Worm (Caenorhabditis elegans) whole organism, late embryonic: ENCODE data around the gene nhr-211.
A peak's percentile ranks its signal among the peaks of the same experiment; 100 is the strongest.

Experiments used
- C08G9.2 ChIP-seq: sonication (generic microtip); optimal IDR thresholded peaks from 2 replicates; lab custom pipeline; 2016; ENCODE audit warnings: mild to moderate bottlenecking, missing genetic modification characterization, moderate library complexity, missing compliant biosample characterization
- F13H6.1 ChIP-seq: sonication (generic microtip); optimal IDR thresholded peaks from 2 replicates; lab custom pipeline; 2016; ENCODE audit warnings: missing genetic modification characterization, missing compliant biosample characterization
- Y22D7AL.16 ChIP-seq: sonication (generic microtip); optimal IDR thresholded peaks from 2 replicates; lab custom pipeline; 2016; ENCODE audit warnings: missing genetic modification characterization, missing compliant biosample characterization
- ceh-14 ChIP-seq: sonication (generic microtip); optimal IDR thresholded peaks from 2 replicates; lab custom pipeline; 2016; ENCODE audit warnings: missing genotype, missing genetic modification characterization, missing compliant biosample characterization
- ceh-2 ChIP-seq: sonication (generic microtip); optimal IDR thresholded peaks from 2 replicates; lab custom pipeline; 2016; ENCODE audit warnings: missing genotype, missing genetic modification characterization, missing compliant biosample characterization
- ceh-31 ChIP-seq: sonication (generic microtip); optimal IDR thresholded peaks from 2 replicates; lab custom pipeline; 2016; ENCODE audit warnings: missing genetic modification characterization, missing compliant biosample characterization
- ceh-45 ChIP-seq: fragments of 200-800 bp; sonication (Bioruptor generic); IDR thresholded peaks from 2 replicates; pipeline ENCODE4 v1.3.6; 2022; ENCODE audit warnings: missing genetic modification reagents, missing genetic modification characterization, missing compliant biosample characterization
- ceh-48 ChIP-seq: sonication (generic microtip); optimal IDR thresholded peaks from 2 replicates; lab custom pipeline; 2016; ENCODE audit warnings: missing genetic modification characterization, inconsistent platforms, missing compliant biosample characterization
- che-1 ChIP-seq: sonication (generic microtip); optimal IDR thresholded peaks from 2 replicates; lab custom pipeline; 2016; ENCODE audit warnings: mild to moderate bottlenecking, missing genetic modification characterization, missing compliant biosample characterization
- dmd-4 ChIP-seq: sonication (generic microtip); optimal IDR thresholded peaks from 2 replicates; lab custom pipeline; 2016; ENCODE audit warnings: borderline replicate concordance, missing genetic modification characterization, missing compliant biosample characterization
- elt-2 ChIP-seq: sonication (generic microtip); optimal IDR thresholded peaks from 2 replicates; lab custom pipeline; 2016; ENCODE audit warnings: missing genetic modification reagents, missing genetic modification characterization, missing compliant biosample characterization
- eyg-1 ChIP-seq: sonication (generic microtip); optimal IDR thresholded peaks from 2 replicates; lab custom pipeline; 2016; ENCODE audit warnings: missing genotype, missing genetic modification characterization, missing compliant biosample characterization
- fax-1 ChIP-seq: sonication (generic microtip); optimal IDR thresholded peaks from 2 replicates; lab custom pipeline; 2016; ENCODE audit warnings: missing genotype, missing genetic modification characterization, missing compliant biosample characterization
- fkh-10 ChIP-seq: fragments of 150-350 bp; optimal IDR thresholded peaks from 2 replicates; lab custom pipeline; 2014; ENCODE audit warnings: missing biosample characterization, missing genetic modification reagents, missing genetic modification characterization
- fkh-6 ChIP-seq: sonication (generic microtip); optimal IDR thresholded peaks from 2 replicates; lab custom pipeline; 2016; ENCODE audit warnings: missing genetic modification characterization, missing compliant biosample characterization
- gmeb-2 ChIP-seq: sonication (generic microtip); optimal IDR thresholded peaks from 2 replicates; lab custom pipeline; 2016; ENCODE audit warnings: missing genetic modification characterization, inconsistent platforms, missing compliant biosample characterization
- hlh-13 ChIP-seq: fragments of 200-800 bp; sonication (Bioruptor generic); optimal IDR thresholded peaks from 2 replicates; lab custom pipeline; 2018; ENCODE audit warnings: mild to moderate bottlenecking, missing genetic modification characterization, missing compliant biosample characterization
- hlh-30 ChIP-seq: sonication (generic microtip); optimal IDR thresholded peaks from 2 replicates; lab custom pipeline; 2017; ENCODE audit warnings: antibody characterized with exemption, missing genetic modification characterization, missing compliant biosample characterization; ENCODE audit not compliant: insufficient read depth
- hlh-6 ChIP-seq: sonication (generic microtip); optimal IDR thresholded peaks from 2 replicates; lab custom pipeline; 2016; ENCODE audit warnings: missing genotype, missing genetic modification characterization, missing compliant biosample characterization
- lim-6 ChIP-seq: sonication (generic microtip); optimal IDR thresholded peaks from 2 replicates; lab custom pipeline; 2016; ENCODE audit warnings: missing genetic modification characterization, missing compliant biosample characterization
- mec-3 ChIP-seq: sonication (generic microtip); optimal IDR thresholded peaks from 2 replicates; lab custom pipeline; 2016; ENCODE audit warnings: borderline replicate concordance, missing genetic modification characterization, missing compliant biosample characterization
- nhr-232 ChIP-seq: sonication (generic microtip); optimal IDR thresholded peaks from 2 replicates; lab custom pipeline; 2016; ENCODE audit warnings: missing genetic modification characterization, missing compliant biosample characterization
- odd-2 ChIP-seq: sonication (generic microtip); optimal IDR thresholded peaks from 2 replicates; lab custom pipeline; 2017; ENCODE audit warnings: antibody characterized with exemption, mild to moderate bottlenecking, missing genetic modification characterization, missing compliant biosample characterization
- pat-9 ChIP-seq: fragments of 200-800 bp; sonication (Bioruptor generic); optimal IDR thresholded peaks from 2 replicates; lab custom pipeline; 2018; ENCODE audit warnings: mild to moderate bottlenecking, missing genetic modification characterization, moderate library complexity, missing compliant biosample characterization
- pha-2 ChIP-seq: sonication (generic microtip); optimal IDR thresholded peaks from 2 replicates; lab custom pipeline; 2017; ENCODE audit warnings: mild to moderate bottlenecking, missing genetic modification characterization, missing compliant biosample characterization
- pha-4 ChIP-seq: fragments of 150-350 bp; optimal IDR thresholded peaks from 2 replicates; lab custom pipeline; 2018; ENCODE audit warnings: missing biosample characterization, missing genetic modification reagents, missing genetic modification characterization
- pqm-1 ChIP-seq: sonication (generic microtip); optimal IDR thresholded peaks from 2 replicates; lab custom pipeline; 2016; ENCODE audit warnings: missing genetic modification characterization, missing compliant biosample characterization
- sdc-2 ChIP-seq: sonication (generic microtip); optimal IDR thresholded peaks from 2 replicates; lab custom pipeline; 2016; ENCODE audit warnings: missing genotype, missing genetic modification characterization, missing compliant biosample characterization
- sox-4 ChIP-seq: sonication (generic microtip); optimal IDR thresholded peaks from 2 replicates; lab custom pipeline; 2017; ENCODE audit warnings: mild to moderate bottlenecking, missing genetic modification characterization, inconsistent platforms, missing compliant biosample characterization
- syd-9 ChIP-seq: sonication (generic microtip); optimal IDR thresholded peaks from 2 replicates; lab custom pipeline; 2016; ENCODE audit warnings: mild to moderate bottlenecking, missing genetic modification characterization, moderate library complexity, missing compliant biosample characterization
- unc-42 ChIP-seq: sonication (generic microtip); optimal IDR thresholded peaks from 2 replicates; lab custom pipeline; 2016; ENCODE audit warnings: missing genotype, missing genetic modification characterization, missing compliant biosample characterization
- unc-86 ChIP-seq: sonication (generic microtip); optimal IDR thresholded peaks from 2 replicates; lab custom pipeline; 2016; ENCODE audit warnings: missing genetic modification characterization, missing compliant biosample characterization

The nhr-211 gene

ce11 chrV:449685-450084 is 37.1 kb upstream of the nhr-211 start, which contains the start of gene M02H5.8:
M02H5.8 (plus strand) TSS chrV:449981.
- TF ChIP-seq unc-42 (tag; lab: Kevin White, UChicago) = no peak
- no peak for TF ChIP-seq F13H6.1 (tag; lab: Kevin White, UChicago)
- TF ChIP-seq ceh-14 (tag; lab: Kevin White, UChicago) = no peak

- TF ChIP-seq pha-4 (tag; lab: Kevin White, UChicago) (no peak), eyg-1 (tag; lab: Kevin White, UChicago) (no peak), hlh-6 (tag; lab: Kevin White, UChicago) (no peak), Y22D7AL.16 (tag; lab: Kevin White, UChicago) (no peak), ceh-45 (GFP tag; lab: Robert Waterston, UW) (no peak), ceh-2 (no peak), ceh-14 (tag; lab: Kevin White, UChicago) (no peak), hlh-13 (no peak), mec-3 (tag; lab: Kevin White, UChicago) (no peak), pha-2 (tag; lab: Kevin White, UChicago) (no peak), nhr-232 (tag; lab: Kevin White, UChicago) (no peak), fkh-6 (tag; lab: Kevin White, UChicago) (no peak), sdc-2 (tag; lab: Kevin White, UChicago) (no peak), unc-86 (tag; lab: Kevin White, UChicago) (no peak)
Measured at ce11 chrV:450757-451501, 35.9 kb upstream of the nhr-211 start, which contains the start of gene nhr-123. nhr-123 (plus strand) TSS chrV:451451.

ce11 chrV:453569-453968 is 33.2 kb upstream of the nhr-211 start, which contains the start of gene nhr-98:
nhr-98 (plus strand) TSS chrV:453869.
- TF ChIP-seq lim-6 (tag; lab: Kevin White, UChicago) (no peak), ceh-45 (GFP tag; lab: Robert Waterston, UW) (no peak), hlh-30 (tag; lab: Kevin White, UChicago) (no peak), fkh-10 (GFP tag; lab: Kevin White, UChicago) (no peak), dmd-4 (tag; lab: Kevin White, UChicago) (no peak), ceh-31 (no peak), hlh-6 (tag; lab: Kevin White, UChicago) (no peak), che-1 (tag; lab: Kevin White, UChicago) (no peak), unc-42 (tag; lab: Kevin White, UChicago) (no peak), pha-2 (tag; lab: Kevin White, UChicago) (no peak)
- TF ChIP-seq, all 69 proteins: peak for 0

ce11 chrV:457839-458238 is 28.9 kb upstream of the nhr-211 start:
- no peak for TF ChIP-seq fax-1
- TF ChIP-seq sox-4 = no peak
- TF ChIP-seq syd-9 (tag; lab: Kevin White, UChicago) = no peak
- TF ChIP-seq pat-9 = no peak
- no peak for TF ChIP-seq C08G9.2 (tag; lab: Kevin White, UChicago)
- TF ChIP-seq odd-2 (tag; lab: Kevin White, UChicago) = no peak
- TF ChIP-seq che-1 (tag; lab: Kevin White, UChicago) = no peak
- no peak for TF ChIP-seq hlh-6 (tag; lab: Kevin White, UChicago)
- no peak for TF ChIP-seq gmeb-2 (tag; lab: Kevin White, UChicago)
- no peak for TF ChIP-seq pha-2 (tag; lab: Kevin White, UChicago)
- no peak for TF ChIP-seq pqm-1 (tag; lab: Kevin White, UChicago)
- TF ChIP-seq nhr-232 (tag; lab: Kevin White, UChicago) = no peak

ce11 chrV:459464-459863 is 27.3 kb upstream of the nhr-211 start, which contains the start of gene nhr-203:
nhr-203 (plus strand) TSS chrV:459795.
- TF ChIP-seq elt-2 (tag; lab: Kevin White, UChicago) (peak; percentile 26), ceh-48 (no peak)
